Fruit fly (Drosophila melanogaster): ENCODE results near the gene CG5910.

The CG5910 gene

dm6 chr3L:20467433-20467832, 25.2 kb downstream of the CG5910 start:
- no peak for TF ChIP-seq br (GFP tag; optimal IDR thresholded peaks at IDR 0.05)
- TF ChIP-seq lola (GFP tag; optimal IDR thresholded peaks at IDR 0.05), result no peak
- no peak for TF ChIP-seq sage (GFP tag; optimal IDR thresholded peaks at IDR 0.05)
- TF ChIP-seq foxo (GFP tag; optimal IDR thresholded peaks at IDR 0.05), result no peak
- no peak for TF ChIP-seq Hr83 (GFP tag; optimal IDR thresholded peaks at IDR 0.05; ENCODE audit: poor library complexity, severe bottlenecking)
- no peak for TF ChIP-seq h (GFP tag; optimal IDR thresholded peaks at IDR 0.05)
- no peak for TF ChIP-seq CG32264 (GFP tag; optimal IDR thresholded peaks at IDR 0.05)
- no peak for TF ChIP-seq sv (GFP tag; optimal IDR thresholded peaks at IDR 0.05)
- no peak for TF ChIP-seq CG9705 (GFP tag; optimal IDR thresholded peaks at IDR 0.05)
- TF ChIP-seq Jra (GFP tag; optimal IDR thresholded peaks at IDR 0.05), result no peak

dm6 chr3L:20470991-20471498, 28.8 kb downstream of the CG5910 start:
- no peak for TF ChIP-seq tai (GFP tag; optimal IDR thresholded peaks at IDR 0.05)
- no peak for TF ChIP-seq psq (GFP tag; optimal IDR thresholded peaks at IDR 0.05)
- TF ChIP-seq Rel (GFP tag; optimal IDR thresholded peaks at IDR 0.05), result no peak
- TF ChIP-seq Rel (tag; optimal IDR thresholded peaks at IDR 0.05), result no peak
- TF ChIP-seq usp (GFP tag; optimal IDR thresholded peaks at IDR 0.05), result no peak
- TF ChIP-seq Hnf4 (GFP tag; optimal IDR thresholded peaks at IDR 0.05), result no peak
- no peak for TF ChIP-seq Jra (GFP tag; optimal IDR thresholded peaks at IDR 0.05)
- no peak for TF ChIP-seq Hr78 (GFP tag; optimal IDR thresholded peaks at IDR 0.05)
- TF ChIP-seq CrebA (GFP tag; optimal IDR thresholded peaks at IDR 0.05; ENCODE audit: borderline replicate concordance), result no peak
- no peak for TF ChIP-seq rgr (GFP tag; optimal IDR thresholded peaks at IDR 0.05)
- TF ChIP-seq HLH106 (tag; optimal IDR thresholded peaks at IDR 0.05), result no peak
- no peak for TF ChIP-seq GATAd (GFP tag; optimal IDR thresholded peaks at IDR 0.05)
- no peak for TF ChIP-seq sv (GFP tag; optimal IDR thresholded peaks at IDR 0.05)
- no peak for TF ChIP-seq CG9705 (GFP tag; optimal IDR thresholded peaks at IDR 0.05)
- TF ChIP-seq ey (GFP tag; optimal IDR thresholded peaks at IDR 0.05), result no peak
- TF ChIP-seq Vsx2 (GFP tag; optimal IDR thresholded peaks at IDR 0.05; ENCODE audit: partially characterized antibody), result no peak
- TF ChIP-seq br (GFP tag; optimal IDR thresholded peaks at IDR 0.05), result no peak
- TF ChIP-seq N (GFP tag; optimal IDR thresholded peaks at IDR 0.05), result no peak
- TF ChIP-seq Mio (GFP tag; optimal IDR thresholded peaks at IDR 0.05), result no peak

dm6 chr3L:20471499-20472313, 29.5 kb downstream of the CG5910 start:
- TF ChIP-seq sage (GFP tag; optimal IDR thresholded peaks at IDR 0.05) (no peak), pan (optimal IDR thresholded peaks at IDR 0.05) (no peak), foxo (GFP tag; optimal IDR thresholded peaks at IDR 0.05) (peak in 1 of 2 experiments; percentile 41), Jra (GFP tag; optimal IDR thresholded peaks at IDR 0.05) (no peak), psq (GFP tag; optimal IDR thresholded peaks at IDR 0.05) (no peak), rgr (GFP tag; optimal IDR thresholded peaks at IDR 0.05) (peak; percentile 72), woc (GFP tag; optimal IDR thresholded peaks at IDR 0.05) (no peak), N (GFP tag; optimal IDR thresholded peaks at IDR 0.05) (no peak), tai (GFP tag; optimal IDR thresholded peaks at IDR 0.05) (peak; percentile 9), Mio (GFP tag; optimal IDR thresholded peaks at IDR 0.05) (no peak), br (GFP tag; optimal IDR thresholded peaks at IDR 0.05) (peak; percentile 31), lola (GFP tag; optimal IDR thresholded peaks at IDR 0.05) (no peak), Vsx2 (GFP tag; optimal IDR thresholded peaks at IDR 0.05; ENCODE audit: partially characterized antibody) (no peak), dsf (GFP tag; optimal IDR thresholded peaks at IDR 0.05; ENCODE audit: borderline replicate concordance) (no peak), h (GFP tag; optimal IDR thresholded peaks at IDR 0.05) (peak; percentile 21), ey (GFP tag; optimal IDR thresholded peaks at IDR 0.05) (no peak), GATAd (GFP tag; optimal IDR thresholded peaks at IDR 0.05) (no peak), Hr83 (GFP tag; optimal IDR thresholded peaks at IDR 0.05; ENCODE audit: poor library complexity, severe bottlenecking) (peak; percentile 27), jim (GFP tag; optimal IDR thresholded peaks at IDR 0.05) (no peak), HLH106 (tag; optimal IDR thresholded peaks at IDR 0.05) (peak; percentile 9), Myc (optimal IDR thresholded peaks at IDR 0.05) (no peak), usp (GFP tag; optimal IDR thresholded peaks at IDR 0.05) (no peak), Rel (GFP tag; optimal IDR thresholded peaks at IDR 0.05) (no peak), Rel (tag; optimal IDR thresholded peaks at IDR 0.05) (peak; percentile 38), CG32264 (GFP tag; optimal IDR thresholded peaks at IDR 0.05) (no peak), Dif (GFP tag; optimal IDR thresholded peaks at IDR 0.05; ENCODE audit: partially characterized antibody) (no peak), CG9705 (GFP tag; optimal IDR thresholded peaks at IDR 0.05) (no peak), Abd-B (GFP tag; optimal IDR thresholded peaks at IDR 0.05) (no peak), brk (GFP tag; optimal IDR thresholded peaks at IDR 0.05) (peak; percentile 19), OdsH (GFP tag; optimal IDR thresholded peaks at IDR 0.05) (peak; percentile 18), Sp1 (GFP tag; optimal IDR thresholded peaks at IDR 0.05) (peak; percentile 6), sv (GFP tag; optimal IDR thresholded peaks at IDR 0.05) (no peak), CrebA (GFP tag; optimal IDR thresholded peaks at IDR 0.05; ENCODE audit: borderline replicate concordance) (no peak), Dfd (GFP tag; optimal IDR thresholded peaks at IDR 0.05) (no peak), dmrt93B (GFP tag; optimal IDR thresholded peaks at IDR 0.05) (no peak), fru (GFP tag; optimal IDR thresholded peaks at IDR 0.05) (peak; percentile 48), Hnf4 (GFP tag; optimal IDR thresholded peaks at IDR 0.05) (peak; percentile 12), dl (GFP tag; optimal IDR thresholded peaks at IDR 0.05; ENCODE audit: insufficient read depth in 1 of 2, partially characterized antibody in 2 of 2) (no peak), Hr78 (GFP tag; optimal IDR thresholded peaks at IDR 0.05) (no peak)
